Fruit fly (Drosophila melanogaster) whole organism, embryonic: Measurements from ENCODE around the gene Or22c.

ENCODE experiments used
- ATbp ChIP-seq: fragments of 200-800 bp; sonication (Bioruptor generic); optimal IDR thresholded peaks from 2 replicates; lab custom pipeline; 2017; ENCODE audit warnings: missing biosample characterization, mild to moderate bottlenecking, missing genetic modification characterization, missing genetic modification reagents
- B-H2 ChIP-seq: fragments of 200-800 bp; sonication (Bioruptor generic); optimal IDR thresholded peaks from 2 replicates; lab custom pipeline; 2018; ENCODE audit warnings: missing biosample characterization, mild to moderate bottlenecking, missing genetic modification characterization
- CG11093 ChIP-seq: fragments of 200-800 bp; sonication (Bioruptor generic); IDR thresholded peaks from 3 replicates; pipeline ENCODE4 v1.3.6; 2022; ENCODE audit warnings: missing biosample characterization, missing genetic modification characterization
- CG11723 ChIP-seq: fragments of 200-800 bp; sonication (Bioruptor generic); optimal IDR thresholded peaks from 2 replicates; lab custom pipeline; 2017; ENCODE audit warnings: missing biosample characterization, mild to moderate bottlenecking, missing genetic modification characterization
- CG14441 ChIP-seq: fragments of 200-800 bp; sonication (Bioruptor generic); IDR thresholded peaks from 2 replicates; pipeline ENCODE4 v1.3.6; 2022; ENCODE audit warnings: missing biosample characterization, missing genetic modification characterization
- CG16779 ChIP-seq: fragments of 200-800 bp; sonication (Bioruptor generic); IDR thresholded peaks from 2 replicates; pipeline ENCODE4 v1.3.6; 2022; ENCODE audit warnings: missing biosample characterization, missing genetic modification characterization
- CG2678 ChIP-seq: fragments of 200-800 bp; sonication (Bioruptor generic); optimal IDR thresholded peaks from 3 replicates; lab custom pipeline; 2019; ENCODE audit warnings: missing biosample characterization, mild to moderate bottlenecking, missing genetic modification characterization, moderate library complexity
- CG30020 ChIP-seq: fragments of 200-800 bp; optimal IDR thresholded peaks from 2 replicates; lab custom pipeline; 2019; ENCODE audit warnings: missing biosample characterization, mild to moderate bottlenecking, missing genetic modification characterization, moderate library complexity
- CG32772 ChIP-seq: fragments of 200-800 bp; sonication (Bioruptor generic); IDR thresholded peaks from 2 replicates; pipeline ENCODE4 v1.3.6; 2022; ENCODE audit warnings: missing biosample characterization, missing genetic modification characterization
- CG4820 ChIP-seq: fragments of 200-800 bp; sonication (Bioruptor generic); optimal IDR thresholded peaks from 3 replicates; lab custom pipeline; 2016; ENCODE audit warnings: missing biosample characterization, missing genetic modification characterization
- CG5245 ChIP-seq: fragments of 200-800 bp; sonication (Bioruptor generic); optimal IDR thresholded peaks from 3 replicates; lab custom pipeline; 2016; ENCODE audit warnings: missing biosample characterization, missing genetic modification characterization
- CG6765 ChIP-seq: fragments of 200-800 bp; sonication (Bioruptor generic); optimal IDR thresholded peaks from 3 replicates; lab custom pipeline; 2017; ENCODE audit warnings: missing biosample characterization, mild to moderate bottlenecking, missing genetic modification characterization
- CG7963 ChIP-seq: fragments of 200-800 bp; sonication (Bioruptor generic); IDR thresholded peaks from 3 replicates; pipeline ENCODE4 v1.3.6; 2022; ENCODE audit warnings: missing biosample characterization, missing genetic modification characterization; ENCODE audit not compliant: partially characterized antibody
- CG7987 ChIP-seq: fragments of 200-800 bp; sonication (Bioruptor generic); optimal IDR thresholded peaks from 2 replicates; lab custom pipeline; 2018; ENCODE audit warnings: missing biosample characterization, mild to moderate bottlenecking, missing genetic modification characterization, moderate library complexity
- CG8924 ChIP-seq: fragments of 200-800 bp; optimal IDR thresholded peaks from 3 replicates; lab custom pipeline; 2019; ENCODE audit warnings: missing biosample characterization, mild to moderate bottlenecking, missing genetic modification characterization, moderate library complexity
- CG9876 ChIP-seq: fragments of 200-800 bp; sonication (Bioruptor generic); optimal IDR thresholded peaks from 2 replicates; lab custom pipeline; 2016; ENCODE audit warnings: missing biosample characterization, missing genetic modification characterization
- CHES-1-like ChIP-seq: fragments of 200-800 bp; sonication (Bioruptor generic); optimal IDR thresholded peaks from 2 replicates; lab custom pipeline; 2016; ENCODE audit warnings: missing biosample characterization, missing genetic modification characterization
- Chrac-16 ChIP-seq: fragments of 200-800 bp; sonication (Bioruptor generic); optimal IDR thresholded peaks from 3 replicates; lab custom pipeline; 2016; ENCODE audit warnings: missing biosample characterization, missing genetic modification characterization
- CoRest ChIP-seq: fragments of 200-800 bp; sonication (Bioruptor generic); optimal IDR thresholded peaks from 3 replicates; lab custom pipeline; 2018; ENCODE audit warnings: missing biosample characterization, mild to moderate bottlenecking, missing genetic modification characterization, moderate library complexity
- D ChIP-seq, 2 experiments: fragments of 200-800 bp in 1 of 2; fragments of >200 bp in 1 of 2; sonication (Bioruptor generic) in 1 of 2; optimal IDR thresholded peaks; 2 replicates in 1 of 2; 3 replicates in 1 of 2; lab custom pipeline; 2017; ENCODE audit warnings: mild to moderate bottlenecking in 1 of 2, missing biosample characterization in 1 of 2, missing genetic modification characterization in 1 of 2, missing genetic modification reagents in 1 of 2
- Dad ChIP-seq: fragments of 200-800 bp; sonication (Bioruptor generic); optimal IDR thresholded peaks from 3 replicates; lab custom pipeline; 2016; ENCODE audit warnings: missing biosample characterization, missing genetic modification characterization
- E2f1 ChIP-seq: fragments of 200-800 bp; sonication (Bioruptor generic); IDR thresholded peaks from 2 replicates; pipeline ENCODE4 v1.3.6; 2022; ENCODE audit warnings: missing biosample characterization, missing genetic modification characterization
- Ets97D ChIP-seq: fragments of 200-800 bp; sonication (Bioruptor generic); optimal IDR thresholded peaks from 3 replicates; lab custom pipeline; 2016; ENCODE audit warnings: missing biosample characterization, missing genetic modification characterization
- Fer1 ChIP-seq: fragments of 200-800 bp; sonication (Bioruptor generic); optimal IDR thresholded peaks from 2 replicates; lab custom pipeline; 2017; ENCODE audit warnings: missing biosample characterization, mild to moderate bottlenecking, missing genetic modification characterization
- Fer3 ChIP-seq: fragments of 200-800 bp; sonication (Bioruptor generic); optimal IDR thresholded peaks from 2 replicates; lab custom pipeline; 2018; ENCODE audit warnings: missing biosample characterization, mild to moderate bottlenecking, missing genetic modification characterization, moderate library complexity
- GATAe ChIP-seq: fragments of 200-800 bp; sonication (Bioruptor generic); conservative IDR thresholded peaks from 2 replicates; pipeline ENCODE4 v1.3.6; 2022; ENCODE audit warnings: missing biosample characterization, missing genetic modification characterization
- H15 ChIP-seq: fragments of 200-800 bp; sonication (Bioruptor generic); IDR thresholded peaks from 3 replicates; pipeline ENCODE4 v1.3.6; 2022; ENCODE audit warnings: missing biosample characterization, missing genetic modification characterization
- HLH54F ChIP-seq: fragments of 200-800 bp; sonication (Bioruptor generic); optimal IDR thresholded peaks from 3 replicates; lab custom pipeline; 2016; ENCODE audit warnings: missing biosample characterization, missing genetic modification characterization
- Mrtf ChIP-seq: fragments of 200-800 bp; sonication (Bioruptor generic); IDR thresholded peaks from 3 replicates; pipeline ENCODE4 v1.3.6; 2022; ENCODE audit warnings: missing biosample characterization, missing genetic modification characterization
- Pdp1 ChIP-seq, 2 experiments: fragments of 200-800 bp; sonication (Bioruptor generic); optimal IDR thresholded peaks; 3 replicates each; lab custom pipeline; 2016; ENCODE audit warnings: missing biosample characterization in 2 of 2, missing genetic modification characterization in 2 of 2, mild to moderate bottlenecking in 1 of 2, moderate library complexity in 1 of 2
- Rfx ChIP-seq: fragments of 200-800 bp; sonication (Bioruptor generic); IDR thresholded peaks from 2 replicates; pipeline ENCODE4 v1.3.6; 2022; ENCODE audit warnings: missing biosample characterization, missing genetic modification characterization
- Side ChIP-seq: fragments of 200-800 bp; sonication (Bioruptor generic); optimal IDR thresholded peaks from 2 replicates; lab custom pipeline; 2016; ENCODE audit warnings: missing biosample characterization, missing genetic modification characterization
- cato ChIP-seq: fragments of 200-800 bp; sonication (Bioruptor generic); optimal IDR thresholded peaks from 2 replicates; lab custom pipeline; 2016; ENCODE audit warnings: missing biosample characterization, missing genetic modification characterization, borderline replicate concordance
- chinmo ChIP-seq: fragments of 200-800 bp; sonication (Bioruptor generic); IDR thresholded peaks from 4 replicates; pipeline ENCODE4 v1.3.6; 2022; ENCODE audit warnings: missing biosample characterization, missing genetic modification characterization; ENCODE audit not compliant: partially characterized antibody
- cwo ChIP-seq: fragments of 200-800 bp; sonication (Bioruptor generic); optimal IDR thresholded peaks from 3 replicates; lab custom pipeline; 2017; ENCODE audit warnings: missing biosample characterization, missing genetic modification characterization, mild to moderate bottlenecking, moderate library complexity, missing genetic modification reagents
- da ChIP-seq: fragments of 200-800 bp; sonication (Bioruptor generic); optimal IDR thresholded peaks from 2 replicates; lab custom pipeline; 2016; ENCODE audit warnings: missing biosample characterization, missing genetic modification characterization
- ems ChIP-seq: fragments of 200-800 bp; sonication (Bioruptor generic); optimal IDR thresholded peaks from 3 replicates; lab custom pipeline; 2016; ENCODE audit warnings: missing biosample characterization, missing genetic modification characterization
- en ChIP-seq: fragments of 200-800 bp; sonication (Bioruptor generic); optimal IDR thresholded peaks from 2 replicates; lab custom pipeline; 2016; ENCODE audit warnings: missing biosample characterization, missing genetic modification characterization
- eyg ChIP-seq: fragments of 200-800 bp; sonication (Bioruptor generic); optimal IDR thresholded peaks from 3 replicates; lab custom pipeline; 2016; ENCODE audit warnings: missing biosample characterization, missing genetic modification characterization
- gem ChIP-seq: fragments of 200-800 bp; sonication (Bioruptor generic); optimal IDR thresholded peaks from 2 replicates; lab custom pipeline; 2019; ENCODE audit warnings: missing biosample characterization, mild to moderate bottlenecking, missing genetic modification characterization, moderate library complexity
- gsb-n ChIP-seq: fragments of 200-800 bp; sonication (Bioruptor generic); optimal IDR thresholded peaks from 3 replicates; lab custom pipeline; 2018; ENCODE audit warnings: missing biosample characterization, mild to moderate bottlenecking, missing genetic modification characterization
- ind ChIP-seq: fragments of 200-800 bp; sonication (Bioruptor generic); optimal IDR thresholded peaks from 3 replicates; lab custom pipeline; 2016; ENCODE audit warnings: missing biosample characterization, missing genetic modification characterization
- sob ChIP-seq: fragments of 200-800 bp; sonication (Bioruptor generic); IDR thresholded peaks from 2 replicates; pipeline ENCODE4 v1.3.6; 2022; ENCODE audit warnings: missing biosample characterization, missing genetic modification characterization
- sqz ChIP-seq: fragments of 200-800 bp; sonication (Bioruptor generic); optimal IDR thresholded peaks from 3 replicates; lab custom pipeline; 2018; ENCODE audit warnings: missing biosample characterization, mild to moderate bottlenecking, missing genetic modification characterization
- stc ChIP-seq: fragments of 200-800 bp; sonication (Bioruptor generic); IDR thresholded peaks from 2 replicates; pipeline ENCODE4 v1.3.6; 2022; ENCODE audit warnings: missing biosample characterization, missing genetic modification characterization
- tna ChIP-seq: fragments of 200-800 bp; sonication (Bioruptor generic); IDR thresholded peaks from 2 replicates; pipeline ENCODE4 v1.3.6; 2022; ENCODE audit warnings: missing biosample characterization, missing genetic modification characterization; ENCODE audit not compliant: partially characterized antibody
- toy ChIP-seq: fragments of 200-800 bp; sonication (Bioruptor generic); IDR thresholded peaks from 2 replicates; pipeline ENCODE4 v1.3.6; 2022; ENCODE audit warnings: missing biosample characterization, missing genetic modification characterization
- vnd ChIP-seq: fragments of 200-800 bp; sonication (Bioruptor generic); IDR thresholded peaks from 3 replicates; pipeline ENCODE4 v1.3.6; 2022; ENCODE audit warnings: missing biosample characterization, missing genetic modification characterization; ENCODE audit not compliant: partially characterized antibody
- vvl ChIP-seq: fragments of 200-800 bp; sonication (Bioruptor generic); IDR thresholded peaks from 2 replicates; pipeline ENCODE4 v1.3.6; 2022; ENCODE audit warnings: missing biosample characterization, missing genetic modification characterization
- yki ChIP-seq: fragments of >200 bp; optimal IDR thresholded peaks from 3 replicates; lab custom pipeline; 2018
- zfh1 ChIP-seq: fragments of 200-800 bp; sonication (Bioruptor generic); IDR thresholded peaks from 3 replicates; pipeline ENCODE4 v1.3.6; 2022; ENCODE audit warnings: missing biosample characterization, missing genetic modification characterization

Or22c gene

dm6 chr2L:2015204-2015603 is 39.2 kb upstream of the Or22c start:
- TF ChIP-seq ATbp (GFP tag; lab: Kevin White, UChicago), result no peak
- TF ChIP-seq CoRest (tag; lab: Kevin White, UChicago), result peak; percentile 2
- TF ChIP-seq CG6765 (GFP tag; lab: Kevin White, UChicago), result peak; percentile 2
- TF ChIP-seq CHES-1-like (GFP tag; lab: Kevin White, UChicago), result no peak
- peak; percentile 55; the same call in 1 of the 2 replicates for TF ChIP-seq Rfx (GFP tag; lab: Robert Waterston, UW)
- no peak for TF ChIP-seq GATAe
- peak; percentile 44 for TF ChIP-seq Fer1 (GFP tag; lab: Kevin White, UChicago)
- TF ChIP-seq gem (tag; lab: Kevin White, UChicago), result peak; percentile 46
- TF ChIP-seq eyg (GFP tag; lab: Kevin White, UChicago), result no peak
- peak; percentile 22; the same call in 1 of the 2 replicates for TF ChIP-seq vvl (GFP tag; lab: Robert Waterston, UW)
- no peak for TF ChIP-seq yki (lab: Kevin White, UChicago)
- no peak for TF ChIP-seq CG7987
- no peak for TF ChIP-seq vnd (GFP tag; lab: Robert Waterston, UW)
- no peak for TF ChIP-seq CG32772 (GFP tag; lab: Robert Waterston, UW)
- TF ChIP-seq en (GFP tag; lab: Kevin White, UChicago), result no peak
- TF ChIP-seq toy (GFP tag; lab: Robert Waterston, UW), result no peak
- peak; percentile 24; the same call in 1 of the 2 replicates for TF ChIP-seq sob (GFP tag; lab: Robert Waterston, UW)
- TF ChIP-seq D (optimal IDR thresholded peaks at IDR 0.05; lab: Kevin White, UChicago), result no peak
- TF ChIP-seq D (GFP tag; optimal IDR thresholded peaks at IDR 0.05; lab: Kevin White, UChicago), result no peak
- no peak for TF ChIP-seq B-H2 (GFP tag; lab: Kevin White, UChicago)
- TF ChIP-seq E2f1 (GFP tag; lab: Robert Waterston, UW), result no peak
- TF ChIP-seq cwo (GFP tag; lab: Kevin White, UChicago), result peak; percentile 23
- TF ChIP-seq Ets97D (GFP tag; lab: Kevin White, UChicago), result no peak
- TF ChIP-seq Fer3 (tag; lab: Kevin White, UChicago), result peak; percentile 9
- no peak for TF ChIP-seq CG4820 (GFP tag; lab: Kevin White, UChicago)
- no peak for TF ChIP-seq tna (GFP tag; lab: Robert Waterston, UW)
- no peak for TF ChIP-seq Dad (GFP tag; lab: Kevin White, UChicago)
- TF ChIP-seq H15 (GFP tag; lab: Robert Waterston, UW), result no peak
- TF ChIP-seq CG14441, result no peak
- no peak for TF ChIP-seq chinmo (GFP tag; lab: Robert Waterston, UW)
- TF ChIP-seq CG16779, result no peak
- TF ChIP-seq CG5245 (GFP tag; lab: Kevin White, UChicago), result no peak
- no peak for TF ChIP-seq CG7963
- 0 out of 3 replicates have a peak, but pooled peaks have one; percentile 8 for TF ChIP-seq Mrtf (GFP tag; lab: Robert Waterston, UW)
- TF ChIP-seq CG30020 (tag; lab: Kevin White, UChicago), result no peak
- TF ChIP-seq sqz (GFP tag; lab: Kevin White, UChicago), result no peak
- TF ChIP-seq cato (GFP tag; lab: Kevin White, UChicago), result no peak
- TF ChIP-seq CG2678 (tag; lab: Kevin White, UChicago), result peak; percentile 53
- peak; percentile 13 for TF ChIP-seq CG8924 (tag; lab: Kevin White, UChicago)
- no peak for TF ChIP-seq CG9876 (GFP tag; lab: Kevin White, UChicago)
- peak; percentile 18 for TF ChIP-seq ind (GFP tag; lab: Kevin White, UChicago)
- no peak for TF ChIP-seq HLH54F (GFP tag; lab: Kevin White, UChicago)
- TF ChIP-seq Chrac-16 (GFP tag; lab: Kevin White, UChicago), result no peak
- TF ChIP-seq Pdp1 (GFP tag; optimal IDR thresholded peaks at IDR 0.05; lab: Kevin White, UChicago), result no peak
- no peak for TF ChIP-seq gsb-n (tag; lab: Kevin White, UChicago)
- no peak for TF ChIP-seq da (GFP tag; lab: Kevin White, UChicago)
- no peak for TF ChIP-seq CG11093 (GFP tag; lab: Robert Waterston, UW)
- no peak for TF ChIP-seq zfh1
- TF ChIP-seq stc (GFP tag; lab: Robert Waterston, UW), result 0 out of 2 replicates have a peak, but pooled peaks have one; percentile 29
- TF ChIP-seq CG11723 (GFP tag; lab: Kevin White, UChicago), result no peak
- TF ChIP-seq Side, result no peak
- TF ChIP-seq ems, result no peak
